Worm (Caenorhabditis elegans): ENCODE results near the gene C34H4.5.

DNA sequence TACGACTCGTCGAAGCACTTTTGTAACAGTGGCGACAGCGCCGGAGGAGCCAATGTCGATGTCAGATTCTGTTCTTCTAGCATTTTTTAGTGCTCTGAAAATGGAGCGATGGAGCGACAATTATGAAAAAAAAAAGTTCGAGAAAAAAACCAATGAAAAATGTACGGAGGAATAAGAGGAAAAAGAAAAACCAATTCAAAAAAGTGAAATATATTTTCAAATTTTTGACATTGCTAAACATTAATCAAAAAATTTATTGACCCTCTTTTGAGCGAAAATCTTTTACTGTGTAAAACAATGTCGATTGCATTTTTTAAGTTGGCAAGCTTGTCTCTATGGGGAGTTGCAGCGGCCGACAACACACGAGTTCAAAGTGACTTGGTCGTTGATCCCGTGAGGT, 13.7 kb downstream of the C34H4.5 start, which contains the start of gene K03H6.5:
- TF ChIP-seq egl-27 (tag; optimal IDR thresholded peaks at IDR 0.05) (no peak), pqm-1 (tag; optimal IDR thresholded peaks at IDR 0.05) (no peak), fos-1 (tag; optimal IDR thresholded peaks at IDR 0.05) (no peak), mml-1 (tag; optimal IDR thresholded peaks at IDR 0.05) (no peak), ceh-82 (tag; optimal IDR thresholded peaks at IDR 0.05) (no peak), nhr-77 (tag; optimal IDR thresholded peaks at IDR 0.05) (no peak), nhr-76 (tag; optimal IDR thresholded peaks at IDR 0.05) (no peak), elt-3 (tag; optimal IDR thresholded peaks at IDR 0.05) (no peak), nhr-11 (tag; optimal IDR thresholded peaks at IDR 0.05) (no peak), lin-15B (tag; optimal IDR thresholded peaks at IDR 0.05) (no peak), lin-39 (tag; optimal IDR thresholded peaks at IDR 0.05) (no peak), ztf-4 (tag; optimal IDR thresholded peaks at IDR 0.05) (no peak), nhr-237 (tag; optimal IDR thresholded peaks at IDR 0.05) (no peak)
